Worm (Caenorhabditis elegans) whole organism, early embryonic: ENCODE measurements around the gene C04C3.6.
"Not testable (repeated sequence)": the region's sequence is repeated elsewhere in the genome, so short reads cannot be mapped to it uniquely, and the experiment has no call there.

Experiments used
- F13C5.2 ChIP-seq: sonication (generic microtip); optimal IDR thresholded peaks from 2 replicates; lab custom pipeline; 2017; ENCODE audit warnings: mild to moderate bottlenecking, missing genetic modification characterization, inconsistent platforms, missing compliant biosample characterization
- ama-1 ChIP-seq: fragments of 150-350 bp; optimal IDR thresholded peaks from 2 replicates; lab custom pipeline; 2014
- scrt-1 ChIP-seq: fragments of 200-800 bp; sonication (Bioruptor generic); IDR thresholded peaks from 2 replicates; pipeline ENCODE4 v1.3.6; 2022; ENCODE audit warnings: missing genetic modification characterization, missing compliant biosample characterization

DNA sequence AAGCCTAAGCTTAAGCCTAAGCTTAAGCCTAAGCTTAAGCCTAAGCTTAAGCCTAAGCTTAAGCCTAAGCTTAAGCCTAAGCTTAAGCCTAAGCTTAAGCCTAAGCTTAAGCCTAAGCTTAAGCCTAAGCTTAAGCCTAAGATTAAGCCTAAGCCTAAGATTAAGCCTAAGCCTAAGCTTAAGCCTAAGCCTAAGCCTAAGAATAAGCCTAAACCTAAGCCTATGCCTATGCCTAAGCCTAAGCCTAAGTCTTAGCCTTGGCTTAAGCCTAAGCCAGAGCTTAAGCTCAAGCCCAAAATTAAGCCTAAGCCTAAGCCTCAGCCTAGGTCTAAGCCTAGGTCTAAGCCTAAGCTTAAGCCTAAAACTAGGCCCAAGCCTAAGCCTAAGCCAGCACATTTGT, 33.0 kb upstream of the C04C3.6 start:
- not testable (repeated sequence) for TF ChIP-seq scrt-1; F13C5.2 (tag; lab: Kevin White, UChicago); ama-1
